Worm (Caenorhabditis elegans) whole organism, midembryonic: ENCODE measurements around the gene C36E6.2.
A peak's percentile ranks its signal among the peaks of the same experiment; 100 is the strongest.
"Not testable (repeated sequence)": the region's sequence is repeated elsewhere in the genome, so short reads cannot be mapped to it uniquely, and the experiment has no call there.

Experiments
- flt-1 ChIP-seq: fragments of 200-800 bp; sonication (Bioruptor generic); IDR thresholded peaks from 2 replicates; pipeline ENCODE4 v1.3.6; 2022; ENCODE audit warnings: missing genetic modification characterization, missing compliant biosample characterization
- med-1 ChIP-seq: sonication (generic microtip); optimal IDR thresholded peaks from 2 replicates; lab custom pipeline; 2017; ENCODE audit warnings: missing genetic modification characterization, mild to moderate bottlenecking, missing compliant biosample characterization, antibody characterized with exemption, missing genetic modification reagents; ENCODE audit not compliant: insufficient read depth
- ref-1 ChIP-seq: fragments of 200-800 bp; sonication (Bioruptor generic); conservative IDR thresholded peaks from 2 replicates; pipeline ENCODE4 v1.3.6; 2022; ENCODE audit warnings: missing genetic modification reagents, missing genetic modification characterization, missing compliant biosample characterization
- tab-1 ChIP-seq: fragments of 200-800 bp; sonication (Bioruptor generic); IDR thresholded peaks from 2 replicates; pipeline ENCODE4 v1.3.6; 2022; ENCODE audit warnings: missing genetic modification characterization, missing compliant biosample characterization
- ztf-23 ChIP-seq: fragments of 200-800 bp; sonication (Bioruptor generic); IDR thresholded peaks from 2 replicates; pipeline ENCODE4 v1.3.6; 2022; ENCODE audit warnings: missing genetic modification reagents, missing genetic modification characterization, missing compliant biosample characterization

ce11 chrX:17442539-17442938 lies 8.9 kb upstream of the C36E6.2 start:
- TF ChIP-seq ref-1 (GFP tag; lab: Robert Waterston, UW), result 0 out of 2 replicates have a peak, but pooled peaks have one; percentile 25
- TF ChIP-seq ztf-23 (GFP tag; lab: Robert Waterston, UW); flt-1 (GFP tag; lab: Robert Waterston, UW); med-1 (GFP tag; lab: Kevin White, UChicago): not testable (repeated sequence)
- TF ChIP-seq tab-1, result peak; percentile 81
